4 worm cellular contexts compared by ENCODE assay signal in the genomic region with DNA sequence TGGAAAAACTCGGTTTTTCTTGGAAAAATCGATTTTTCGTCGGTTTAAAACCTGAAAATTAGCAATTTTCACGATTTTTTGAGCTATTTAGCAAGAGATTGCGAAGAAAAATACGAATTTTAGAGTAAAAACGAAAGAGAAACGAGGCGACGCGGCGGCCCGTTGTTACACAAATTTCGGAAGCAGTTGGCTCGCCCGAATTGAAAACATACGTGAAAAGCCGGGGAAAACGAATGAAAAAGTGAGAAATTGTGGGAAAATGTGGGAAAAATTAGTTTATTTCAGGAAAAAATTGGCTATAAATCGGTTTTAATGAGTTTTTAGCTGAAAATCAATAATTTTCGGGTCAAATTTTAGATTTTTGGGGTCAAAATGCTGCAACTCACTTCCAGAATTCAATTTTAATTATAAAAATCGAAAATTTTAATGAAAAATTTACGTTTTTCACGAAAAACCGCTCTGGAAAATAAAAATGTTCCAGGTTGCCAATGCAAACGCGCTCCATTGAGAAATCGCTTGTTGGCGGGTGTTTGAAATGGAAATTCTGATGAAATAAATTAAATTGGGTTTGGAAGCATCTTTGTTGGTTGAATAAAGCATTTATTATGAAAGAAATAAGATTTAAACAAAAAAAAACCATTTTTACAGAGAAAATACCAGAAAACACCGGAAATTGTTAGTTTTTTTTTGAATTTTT.
TF ChIP-seq lines count a peak whose summit lies in the region.

A gene (minus strand): TSS at position 51 of the 697 bp plus-strand sequence.

TF ChIP-seq in whole organism, L1 larva, 84 proteins besides CTCF, POLR2A, EP300 and RAD21 (continued from another document and continues in another):
- TF ChIP-seq nhr-19 (GFP tag; conservative IDR thresholded peaks at IDR 0.05; lab: Robert Waterston, UW) = no peak
- TF ChIP-seq sptf-1 (tag; optimal IDR thresholded peaks at IDR 0.05; lab: Kevin White, UChicago) = no peak
- TF ChIP-seq swsn-7 (tag; optimal IDR thresholded peaks at IDR 0.05; lab: Kevin White, UChicago) = peak; percentile 28
- no peak for TF ChIP-seq sup-37 (GFP tag; optimal IDR thresholded peaks at IDR 0.05; lab: Kevin White, UChicago)
- no peak for TF ChIP-seq hlh-4 (tag; optimal IDR thresholded peaks at IDR 0.05; lab: Kevin White, UChicago)
- TF ChIP-seq ceh-88 (GFP tag; IDR thresholded peaks at IDR 0.05; lab: Robert Waterston, UW) = no peak
- peak; percentile 12 for TF ChIP-seq blmp-1 (tag; optimal IDR thresholded peaks at IDR 0.05; lab: Kevin White, UChicago)
- no peak for TF ChIP-seq unc-62 (GFP tag; optimal IDR thresholded peaks at IDR 0.05; lab: Kevin White, UChicago)
- TF ChIP-seq hpl-2 (GFP tag; optimal IDR thresholded peaks at IDR 0.05; lab: Kevin White, UChicago) = no peak
- TF ChIP-seq ceh-8 (GFP tag; optimal IDR thresholded peaks at IDR 0.05; lab: Kevin White, UChicago) = no peak
- TF ChIP-seq ces-1 (GFP tag; optimal IDR thresholded peaks at IDR 0.05; lab: Kevin White, UChicago) = no peak
- TF ChIP-seq snpc-4 (tag; optimal IDR thresholded peaks at IDR 0.05; lab: Kevin White, UChicago) = no peak
- no peak for TF ChIP-seq aha-1 (tag; optimal IDR thresholded peaks at IDR 0.05; lab: Kevin White, UChicago)
- TF ChIP-seq lir-3 (tag; optimal IDR thresholded peaks at IDR 0.05; lab: Kevin White, UChicago; ENCODE audit: poor library complexity) = no peak
- TF ChIP-seq pag-3 (tag; optimal IDR thresholded peaks at IDR 0.05; lab: Kevin White, UChicago; ENCODE audit: borderline replicate concordance, insufficient read depth) = no peak
- no peak for TF ChIP-seq egl-27 (tag; optimal IDR thresholded peaks at IDR 0.05; lab: Kevin White, UChicago)
- peak; percentile 51 to 64 for TF ChIP-seq lsy-2 (tag; optimal IDR thresholded peaks at IDR 0.05; lab: Kevin White, UChicago)
- TF ChIP-seq unc-86 (tag; optimal IDR thresholded peaks at IDR 0.05; lab: Kevin White, UChicago) = peak; percentile 17
- no peak for TF ChIP-seq fkh-4 (tag; optimal IDR thresholded peaks at IDR 0.05; lab: Kevin White, UChicago; ENCODE audit: borderline replicate concordance)
- TF ChIP-seq F16B12.6 (tag; optimal IDR thresholded peaks at IDR 0.05; lab: Kevin White, UChicago) = peak; percentile 14
- peak; percentile 63 for TF ChIP-seq nhr-47 (tag; optimal IDR thresholded peaks at IDR 0.05; lab: Kevin White, UChicago)
- TF ChIP-seq unc-130 (tag; optimal IDR thresholded peaks at IDR 0.05; lab: Kevin White, UChicago) = no peak
- TF ChIP-seq nhr-90 (tag; optimal IDR thresholded peaks at IDR 0.05; lab: Kevin White, UChicago; ENCODE audit: poor library complexity) = peak; percentile 18
- no peak for TF ChIP-seq ceh-63 (GFP tag; optimal IDR thresholded peaks at IDR 0.05; lab: Kevin White, UChicago)
- TF ChIP-seq zag-1 (tag; optimal IDR thresholded peaks at IDR 0.05; lab: Kevin White, UChicago) = no peak
- no peak for TF ChIP-seq efl-3 (GFP tag; optimal IDR thresholded peaks at IDR 0.05; lab: Kevin White, UChicago)
- no peak for TF ChIP-seq nhr-11 (tag; optimal IDR thresholded peaks at IDR 0.05; lab: Kevin White, UChicago)
- TF ChIP-seq isw-1 (GFP tag; IDR thresholded peaks at IDR 0.05; lab: Robert Waterston, UW) = peak; percentile 16
- no peak for TF ChIP-seq vab-15 (tag; optimal IDR thresholded peaks at IDR 0.05; lab: Kevin White, UChicago)
- peak; percentile 84 to 93 (median 91) for TF ChIP-seq dpl-1 (GFP tag; optimal IDR thresholded peaks at IDR 0.05; lab: Kevin White, UChicago)
- no peak for TF ChIP-seq mdl-1 (tag; optimal IDR thresholded peaks at IDR 0.05; lab: Kevin White, UChicago)

TF ChIP-seq in whole organism, L2 larva, 48 proteins besides CTCF, POLR2A, EP300 and RAD21 (continued from another document):
- peak; percentile 15 for TF ChIP-seq nhr-25 (tag; optimal IDR thresholded peaks at IDR 0.05; lab: Kevin White, UChicago)

TF ChIP-seq in whole organism, L4 larva, 104 proteins besides CTCF, POLR2A, EP300 and RAD21 (continued from another document):
- TF ChIP-seq unc-62 (GFP tag; optimal IDR thresholded peaks at IDR 0.05 in 1 of 2; lab: Kevin White, UChicago) (no peak), unc-62 (tag; optimal IDR thresholded peaks at IDR 0.05; lab: Kevin White, UChicago) (no peak), zfp-3 (GFP tag; conservative IDR thresholded peaks at IDR 0.05; lab: Robert Waterston, UW) (no peak), lin-13 (GFP tag; optimal IDR thresholded peaks at IDR 0.05; lab: Kevin White, UChicago) (peak; percentile 52), F37D6.2 (tag; optimal IDR thresholded peaks at IDR 0.05; lab: Kevin White, UChicago) (no peak), dpl-1 (GFP tag; optimal IDR thresholded peaks at IDR 0.05; lab: Kevin White, UChicago) (peak; percentile 87), mep-1 (tag; optimal IDR thresholded peaks at IDR 0.05; lab: Kevin White, UChicago) (peak; percentile 16), aly-2 (tag; optimal IDR thresholded peaks at IDR 0.05; lab: Kevin White, UChicago) (no peak)
TF ChIP-seq in whole organism, L4 larva: peak in this region for 10.

TF ChIP-seq in whole organism, mixed stage, embryonic, 35 proteins besides CTCF, POLR2A, EP300 and RAD21 (continued from another document):
- TF ChIP-seq mls-2 (tag; optimal IDR thresholded peaks at IDR 0.05; lab: Kevin White, UChicago) (no peak), ceh-83 (GFP tag; optimal IDR thresholded peaks at IDR 0.05; lab: Kevin White, UChicago) (no peak), snpc-4 (tag; optimal IDR thresholded peaks at IDR 0.05; lab: Kevin White, UChicago) (no peak), unc-120 (tag; optimal IDR thresholded peaks at IDR 0.05; lab: Kevin White, UChicago; ENCODE audit: poor library complexity, severe bottlenecking) (peak; percentile 19), nhr-12 (tag; optimal IDR thresholded peaks at IDR 0.05; lab: Kevin White, UChicago) (no peak), ces-1 (GFP tag; optimal IDR thresholded peaks at IDR 0.05; lab: Kevin White, UChicago) (peak; percentile 24), cnd-1 (tag; optimal IDR thresholded peaks at IDR 0.05; lab: Kevin White, UChicago) (no peak)
